Worm (Caenorhabditis elegans): Measurements from ENCODE around the gene msrp-7.
A peak's percentile ranks its signal among the peaks of the same experiment; 100 is the strongest.

Gene msrp-7

DNA sequence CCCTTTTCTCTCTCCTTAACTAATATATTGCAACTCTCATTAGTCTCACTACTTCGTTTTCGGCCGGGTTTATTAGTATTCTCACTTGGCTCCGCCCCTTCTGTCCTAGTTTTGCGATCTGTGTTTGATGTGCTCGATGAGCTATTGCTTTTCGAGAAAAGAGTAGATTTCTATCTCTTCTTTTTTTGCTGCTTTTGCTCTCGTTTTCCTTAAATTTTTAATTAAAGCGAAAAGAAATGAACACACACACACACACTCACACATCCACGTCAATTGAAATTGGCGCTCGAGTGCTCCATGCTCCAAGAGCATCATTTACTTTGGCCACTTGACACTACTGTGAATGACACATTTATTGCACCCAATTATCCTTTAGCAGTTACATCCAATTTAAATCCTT is 6.3 kb upstream of the msrp-7 start:
- TF ChIP-seq zag-1 (tag; optimal IDR thresholded peaks at IDR 0.05) = no peak
- no peak for TF ChIP-seq irx-1 (tag; optimal IDR thresholded peaks at IDR 0.05)
- TF ChIP-seq fkh-10 (GFP tag; optimal IDR thresholded peaks at IDR 0.05) = no peak
- no peak for TF ChIP-seq dpl-1 (GFP tag; optimal IDR thresholded peaks at IDR 0.05)
- TF ChIP-seq efl-3 (GFP tag; optimal IDR thresholded peaks at IDR 0.05) = no peak
- no peak for TF ChIP-seq C34B4.2 (tag; optimal IDR thresholded peaks at IDR 0.05)
- TF ChIP-seq dsc-1 (tag; optimal IDR thresholded peaks at IDR 0.05) = peak; percentile 9
- TF ChIP-seq hlh-17 (GFP tag; optimal IDR thresholded peaks at IDR 0.05; ENCODE audit: borderline replicate concordance) = no peak
- TF ChIP-seq nhr-71 (tag; optimal IDR thresholded peaks at IDR 0.05) = peak; percentile 24
- no peak for TF ChIP-seq unc-62 (GFP tag; optimal IDR thresholded peaks at IDR 0.05)
- TF ChIP-seq sptf-1 (tag; optimal IDR thresholded peaks at IDR 0.05) = no peak
- no peak for TF ChIP-seq ama-1 (optimal IDR thresholded peaks at IDR 0.05)
- no peak for TF ChIP-seq unc-98 (GFP tag; IDR thresholded peaks at IDR 0.05)
- TF ChIP-seq ceh-63 (GFP tag; optimal IDR thresholded peaks at IDR 0.05) = no peak
- TF ChIP-seq egl-13 (tag; optimal IDR thresholded peaks at IDR 0.05) = peak; percentile 33
- TF ChIP-seq unc-30 (tag; optimal IDR thresholded peaks at IDR 0.05) = no peak
- TF ChIP-seq grh-1 (GFP tag; IDR thresholded peaks at IDR 0.05) = no peak
- TF ChIP-seq nhr-237 (tag; optimal IDR thresholded peaks at IDR 0.05) = no peak
- no peak for TF ChIP-seq mab-9 (GFP tag; IDR thresholded peaks at IDR 0.05)
- no peak for TF ChIP-seq sox-4 (tag; optimal IDR thresholded peaks at IDR 0.05)
- no peak for TF ChIP-seq ztf-4 (tag; optimal IDR thresholded peaks at IDR 0.05)
- no peak for TF ChIP-seq tlp-1 (tag; optimal IDR thresholded peaks at IDR 0.05)
- TF ChIP-seq nhr-19 (GFP tag; conservative IDR thresholded peaks at IDR 0.05) = no peak
- TF ChIP-seq ceh-82 (tag; optimal IDR thresholded peaks at IDR 0.05) = no peak
- no peak for TF ChIP-seq ces-1 (GFP tag; optimal IDR thresholded peaks at IDR 0.05)
- no peak for TF ChIP-seq pqm-1 (tag; optimal IDR thresholded peaks at IDR 0.05)
- no peak for TF ChIP-seq ets-5 (GFP tag; IDR thresholded peaks at IDR 0.05)
- peak in 1 of 2 experiments; percentile 15 for TF ChIP-seq lsy-2 (tag; optimal IDR thresholded peaks at IDR 0.05)
- TF ChIP-seq mdl-1 (tag; optimal IDR thresholded peaks at IDR 0.05) = no peak
- TF ChIP-seq alr-1 (tag; optimal IDR thresholded peaks at IDR 0.05; ENCODE audit: borderline replicate concordance) = no peak
- no peak for TF ChIP-seq ceh-88 (GFP tag; IDR thresholded peaks at IDR 0.05)
- TF ChIP-seq zip-4 (GFP tag; optimal IDR thresholded peaks at IDR 0.05) = no peak
- peak; percentile 62 for TF ChIP-seq lin-14 (GFP tag; optimal IDR thresholded peaks at IDR 0.05)
- TF ChIP-seq unc-86 (tag; optimal IDR thresholded peaks at IDR 0.05) = no peak
- no peak for TF ChIP-seq hlh-4 (tag; optimal IDR thresholded peaks at IDR 0.05)
- no peak for TF ChIP-seq egl-27 (tag; optimal IDR thresholded peaks at IDR 0.05)
- no peak for TF ChIP-seq nhr-84 (tag; optimal IDR thresholded peaks at IDR 0.05)
- TF ChIP-seq nhr-85 (tag) = no peak
- TF ChIP-seq elt-2 (tag; optimal IDR thresholded peaks at IDR 0.05) = no peak

DNA sequence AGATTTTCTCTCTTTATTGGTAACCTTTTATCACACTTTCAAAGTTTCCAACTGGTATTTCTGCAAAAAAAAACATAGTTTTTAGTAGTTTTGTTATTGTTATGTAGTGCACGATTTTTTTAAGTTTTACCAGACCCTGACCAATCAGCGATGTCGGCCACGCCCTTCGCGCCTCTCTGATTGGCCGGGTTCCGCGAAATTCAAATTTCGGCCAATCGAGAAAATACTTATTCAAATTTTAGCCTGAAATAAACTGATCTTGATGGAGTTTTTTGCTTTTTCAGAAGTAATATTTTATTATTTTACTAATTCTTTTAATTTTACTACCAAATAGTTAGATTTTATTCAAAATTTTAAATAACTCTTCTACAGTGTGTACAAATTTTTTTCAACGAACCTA is 5.9 kb upstream of the msrp-7 start:
- TF ChIP-seq nhr-28 (tag; optimal IDR thresholded peaks at IDR 0.05) (no peak), aly-2 (tag; optimal IDR thresholded peaks at IDR 0.05) (no peak), nhr-85 (tag) (peak; percentile 18), lin-13 (GFP tag; optimal IDR thresholded peaks at IDR 0.05) (no peak), unc-30 (tag; optimal IDR thresholded peaks at IDR 0.05) (no peak), efl-1 (optimal IDR thresholded peaks at IDR 0.05) (no peak), efl-1 (GFP tag; optimal IDR thresholded peaks at IDR 0.05 in 1 of 2) (peak in 1 of 2 experiments; percentile 55)
